Worm (Caenorhabditis elegans): ENCODE results near the gene F07A11.5.

DNA sequence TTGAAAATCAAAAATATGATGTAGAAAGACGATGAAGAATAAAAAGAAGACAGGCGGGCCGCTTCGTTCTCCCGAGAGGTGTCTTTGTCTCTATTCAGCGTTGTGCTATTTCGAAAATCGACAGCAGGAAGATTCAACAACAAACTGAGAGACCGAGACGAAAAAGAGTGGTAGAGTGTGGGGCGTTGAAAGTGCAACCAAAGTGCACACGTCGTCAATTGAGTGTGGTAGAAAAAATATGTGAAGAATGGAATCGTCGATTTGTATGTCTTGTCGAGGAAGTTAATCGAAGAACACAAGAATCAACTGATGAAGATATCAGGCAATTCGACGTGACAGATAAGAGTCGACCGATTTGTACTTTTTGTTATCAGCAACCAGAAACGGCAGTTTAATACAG lies 7.1 kb downstream of the F07A11.5 start:
- peak; percentile 72 for TF ChIP-seq ama-1 (optimal IDR thresholded peaks at IDR 0.05)
- TF ChIP-seq pha-4 (GFP tag; IDR thresholded peaks at IDR 0.05) = no peak
- TF ChIP-seq pha-4 (tag; optimal IDR thresholded peaks at IDR 0.05) = peak; percentile 57
- no peak for TF ChIP-seq dmd-9 (GFP tag; IDR thresholded peaks at IDR 0.05)
- TF ChIP-seq nhr-10 (tag; optimal IDR thresholded peaks at IDR 0.05) = peak; percentile 78
- TF ChIP-seq nhr-28 (tag; optimal IDR thresholded peaks at IDR 0.05) = peak; percentile 94
- no peak for TF ChIP-seq ztf-11 (tag; optimal IDR thresholded peaks at IDR 0.05)
- TF ChIP-seq lin-13 (GFP tag; optimal IDR thresholded peaks at IDR 0.05) = no peak
- TF ChIP-seq mep-1 (tag; optimal IDR thresholded peaks at IDR 0.05) = peak; percentile 72

All from whole organism, L4 larva.